Worm (Caenorhabditis elegans) whole organism, L4 larva: Measurements from ENCODE around the gene Y4C6B.2.

Source experiments
- D1046.2 ChIP-seq: fragments of 200-800 bp; sonication (Bioruptor generic); IDR thresholded peaks from 2 replicates; pipeline ENCODE4 v1.3.6; 2022; ENCODE audit warnings: missing genetic modification characterization, missing compliant biosample characterization
- F37D6.2 ChIP-seq: sonication (generic microtip); optimal IDR thresholded peaks from 2 replicates; lab custom pipeline; 2016; ENCODE audit warnings: mild to moderate bottlenecking, missing genetic modification characterization, missing compliant biosample characterization
- Y105C5A.15 ChIP-seq: fragments of 200-800 bp; sonication (Bioruptor generic); IDR thresholded peaks from 2 replicates; pipeline ENCODE4 v1.3.6; 2022; ENCODE audit warnings: missing genetic modification characterization, missing compliant biosample characterization
- Y5F2A.4 ChIP-seq: fragments of 200-800 bp; sonication (Bioruptor generic); optimal IDR thresholded peaks from 2 replicates; lab custom pipeline; 2018; ENCODE audit warnings: mild to moderate bottlenecking, missing genetic modification characterization, missing compliant biosample characterization
- Y75B8A.6 ChIP-seq: fragments of 200-800 bp; sonication (Bioruptor generic); IDR thresholded peaks from 2 replicates; pipeline ENCODE4 v1.3.6; 2022; ENCODE audit warnings: missing genetic modification reagents, missing genetic modification characterization, missing compliant biosample characterization
- ZK337.2 ChIP-seq: fragments of 200-800 bp; sonication (Bioruptor generic); IDR thresholded peaks from 2 replicates; pipeline ENCODE4 v1.3.6; 2022; ENCODE audit warnings: missing genetic modification reagents, missing genetic modification characterization, missing compliant biosample characterization
- ZK546.5 ChIP-seq, 2 experiments: sonication (generic microtip); optimal IDR thresholded peaks; 2 replicates each; lab custom pipeline; 2017; ENCODE audit warnings: missing biosample characterization in 2 of 2, missing genetic modification characterization in 2 of 2
- aha-1 ChIP-seq: fragments of 150-350 bp; peaks from one replicate; lab custom pipeline; 2014; ENCODE audit warnings: missing biosample characterization, missing genetic modification characterization
- aly-2 ChIP-seq: sonication (generic microtip); optimal IDR thresholded peaks from 2 replicates; lab custom pipeline; 2018; ENCODE audit warnings: missing biosample characterization, missing genetic modification characterization
- arid-1 ChIP-seq: fragments of 200-800 bp; sonication (Bioruptor generic); conservative IDR thresholded peaks from 2 replicates; pipeline ENCODE4 v1.3.6; 2022; ENCODE audit warnings: missing genetic modification reagents, missing genetic modification characterization, missing compliant biosample characterization
- ceh-62 ChIP-seq: sonication (generic microtip); optimal IDR thresholded peaks from 2 replicates; lab custom pipeline; 2017; ENCODE audit warnings: missing biosample characterization, missing genetic modification characterization
- ctbp-1 ChIP-seq: fragments of 200-800 bp; sonication (Bioruptor generic); IDR thresholded peaks from 2 replicates; pipeline ENCODE4 v1.3.6; 2022; ENCODE audit warnings: missing genetic modification reagents, missing genetic modification characterization, missing compliant biosample characterization
- daf-16 ChIP-seq, 3 experiments: sonication (generic microtip); optimal IDR thresholded peaks; 2 replicates each; lab custom pipeline; 2016 to 2017; ENCODE audit warnings: missing genetic modification characterization in 3 of 3, missing genetic modification reagents in 3 of 3, mild to moderate bottlenecking in 2 of 3, missing compliant biosample characterization in 2 of 3, missing biosample characterization in 1 of 3, moderate library complexity in 1 of 3
- dmd-6 ChIP-seq: fragments of 200-800 bp; sonication (Bioruptor generic); IDR thresholded peaks from 2 replicates; pipeline ENCODE4 v1.3.6; 2022; ENCODE audit warnings: missing genetic modification reagents, missing genetic modification characterization, missing compliant biosample characterization
- dpl-1 ChIP-seq: fragments of 150-350 bp; optimal IDR thresholded peaks from 2 replicates; lab custom pipeline; 2014; ENCODE audit warnings: missing biosample characterization, missing genetic modification reagents, missing genetic modification characterization
- duxl-1 ChIP-seq: sonication (generic microtip); optimal IDR thresholded peaks from 2 replicates; lab custom pipeline; 2016; ENCODE audit warnings: mild to moderate bottlenecking, missing genetic modification characterization, moderate library complexity, missing compliant biosample characterization; ENCODE audit not compliant: poor library complexity
- dve-1 ChIP-seq: sonication (generic microtip); optimal IDR thresholded peaks from 2 replicates; lab custom pipeline; 2017; ENCODE audit warnings: antibody characterized with exemption, mild to moderate bottlenecking, missing genetic modification characterization, missing compliant biosample characterization; ENCODE audit not compliant: insufficient read depth
- egl-27 ChIP-seq: sonication (generic microtip); optimal IDR thresholded peaks from 3 replicates; lab custom pipeline; 2017; ENCODE audit warnings: missing biosample characterization, missing genetic modification reagents, missing genetic modification characterization
- gei-8 ChIP-seq: fragments of 200-800 bp; sonication (Bioruptor generic); optimal IDR thresholded peaks from 2 replicates; lab custom pipeline; 2018; ENCODE audit warnings: mild to moderate bottlenecking, missing genetic modification characterization, missing compliant biosample characterization
- hlh-11 ChIP-seq: fragments of 200-800 bp; sonication (Bioruptor generic); optimal IDR thresholded peaks from 2 replicates; lab custom pipeline; 2018; ENCODE audit warnings: mild to moderate bottlenecking, missing genetic modification characterization, missing compliant biosample characterization
- hlh-30 ChIP-seq: sonication (generic microtip); optimal IDR thresholded peaks from 2 replicates; lab custom pipeline; 2017; ENCODE audit warnings: antibody characterized with exemption, mild to moderate bottlenecking, missing genetic modification characterization, missing compliant biosample characterization; ENCODE audit not compliant: insufficient read depth
- jun-1 ChIP-seq: fragments of 150-350 bp; optimal IDR thresholded peaks from 2 replicates; lab custom pipeline; 2014; ENCODE audit warnings: missing biosample characterization, missing genetic modification reagents, missing genetic modification characterization
- lim-7 ChIP-seq: fragments of 200-800 bp; sonication (Bioruptor generic); IDR thresholded peaks from 2 replicates; pipeline ENCODE4 v1.3.6; 2022; ENCODE audit warnings: missing genetic modification characterization, missing compliant biosample characterization
- lin-15B ChIP-seq: fragments of 150-350 bp; sonication (generic microtip); optimal IDR thresholded peaks from 3 replicates; lab custom pipeline; 2014; ENCODE audit warnings: missing biosample characterization, missing genetic modification characterization
- lin-29 ChIP-seq: fragments of 200-800 bp; sonication (Bioruptor generic); IDR thresholded peaks from 2 replicates; pipeline ENCODE4 v1.3.6; 2022; ENCODE audit warnings: missing genetic modification reagents, missing genetic modification characterization, missing compliant biosample characterization
- lin-38 ChIP-seq: fragments of 200-800 bp; sonication (Bioruptor generic); IDR thresholded peaks from 2 replicates; pipeline ENCODE4 v1.3.6; 2022; ENCODE audit warnings: missing genetic modification reagents, missing genetic modification characterization, missing compliant biosample characterization
- mdl-1 ChIP-seq, 2 experiments: fragments of 150-350 bp in 1 of 2; sonication (generic microtip) in 1 of 2; optimal IDR thresholded peaks; 2 replicates each; lab custom pipeline; 2014 to 2017; ENCODE audit warnings: missing biosample characterization in 2 of 2, missing genetic modification characterization in 2 of 2
- mdt-29 ChIP-seq: fragments of 200-800 bp; sonication (Bioruptor generic); IDR thresholded peaks from 2 replicates; pipeline ENCODE4 v1.3.6; 2022; ENCODE audit warnings: missing genetic modification reagents, missing genetic modification characterization, missing compliant biosample characterization
- mep-1 ChIP-seq: fragments of 150-350 bp; sonication (generic microtip); optimal IDR thresholded peaks from 3 replicates; lab custom pipeline; 2014; ENCODE audit warnings: missing biosample characterization, missing genetic modification characterization
- nhr-11 ChIP-seq: fragments of 150-350 bp; optimal IDR thresholded peaks from 2 replicates; lab custom pipeline; 2014; ENCODE audit warnings: missing biosample characterization, missing genetic modification characterization
- nhr-28 ChIP-seq: fragments of 150-350 bp; optimal IDR thresholded peaks from 2 replicates; lab custom pipeline; 2014; ENCODE audit warnings: missing biosample characterization, missing genetic modification characterization
- nhr-41 ChIP-seq: fragments of 200-800 bp; sonication (Bioruptor generic); IDR thresholded peaks from 2 replicates; pipeline ENCODE4 v1.3.6; 2022; ENCODE audit warnings: missing genetic modification reagents, missing genetic modification characterization, missing compliant biosample characterization
- nhr-42 ChIP-seq: fragments of 200-800 bp; sonication (Bioruptor generic); IDR thresholded peaks from 2 replicates; pipeline ENCODE4 v1.3.6; 2022; ENCODE audit warnings: missing genetic modification characterization, missing compliant biosample characterization
- nhr-77 ChIP-seq: fragments of 150-350 bp; optimal IDR thresholded peaks from 2 replicates; lab custom pipeline; 2014; ENCODE audit warnings: missing biosample characterization, missing genetic modification characterization
- php-3 ChIP-seq: fragments of 200-800 bp; sonication (Bioruptor generic); IDR thresholded peaks from 2 replicates; pipeline ENCODE4 v1.3.6; 2022; ENCODE audit warnings: missing genetic modification reagents, missing genetic modification characterization, missing compliant biosample characterization
- pqm-1 ChIP-seq: sonication (generic microtip); optimal IDR thresholded peaks from 2 replicates; lab custom pipeline; 2017; ENCODE audit warnings: missing biosample characterization, missing genetic modification characterization
- snpc-1.2 ChIP-seq: fragments of 200-800 bp; sonication (Bioruptor generic); IDR thresholded peaks from 2 replicates; pipeline ENCODE4 v1.3.6; 2022; ENCODE audit warnings: missing genetic modification reagents, missing genetic modification characterization, missing compliant biosample characterization
- tra-1 ChIP-seq: fragments of 200-800 bp; sonication (Bioruptor generic); IDR thresholded peaks from 2 replicates; pipeline ENCODE4 v1.3.6; 2022; ENCODE audit warnings: missing genetic modification reagents, missing genetic modification characterization, missing compliant biosample characterization
- unc-130 ChIP-seq: sonication (generic microtip); optimal IDR thresholded peaks from 2 replicates; lab custom pipeline; 2016; ENCODE audit warnings: missing genetic modification reagents, missing genetic modification characterization, missing compliant biosample characterization
- unc-62 ChIP-seq, 3 experiments: fragments of 150-350 bp in 1 of 3; sonication (generic microtip); optimal IDR thresholded peaks in 2 of 3; peaks in 1 of 3; 1 replicate in 1 of 3; 2 replicates in 2 of 3; lab custom pipeline; 2014 to 2017; ENCODE audit warnings: missing biosample characterization in 3 of 3, missing genetic modification characterization in 3 of 3, missing genetic modification reagents in 3 of 3, missing genotype in 1 of 3
- zip-2 ChIP-seq: fragments of 150-350 bp; optimal IDR thresholded peaks from 2 replicates; lab custom pipeline; 2014; ENCODE audit warnings: missing biosample characterization, missing genetic modification characterization

Gene Y4C6B.2

ce11 chrIV:5370914-5371313 is 31.5 kb downstream of the Y4C6B.2 start (continued):
- TF ChIP-seq gei-8 (GFP tag; lab: Kevin White, UChicago) (no peak), unc-130 (GFP tag; lab: Kevin White, UChicago) (peak; percentile 2), mdl-1 (tag; optimal IDR thresholded peaks at IDR 0.05; lab: Kevin White, UChicago) (no peak), dpl-1 (GFP tag; lab: Kevin White, UChicago) (peak; percentile 33), zip-2 (tag; lab: Kevin White, UChicago) (no peak), snpc-1.2 (GFP tag; lab: Robert Waterston, UW) (peak; percentile 49; the same call in 1 of the 2 replicates), mep-1 (tag; lab: Kevin White, UChicago) (peak; percentile 20)

- peak; percentile 44 for TF ChIP-seq mep-1 (tag; lab: Kevin White, UChicago)
- peak; percentile 8 for TF ChIP-seq pqm-1
- peak; percentile 36 for TF ChIP-seq dve-1 (tag; lab: Kevin White, UChicago)
- no peak for TF ChIP-seq jun-1 (tag; lab: Kevin White, UChicago)
- TF ChIP-seq unc-62 (GFP tag; optimal IDR thresholded peaks at IDR 0.05 in 1 of 2; lab: Kevin White, UChicago): peak in 1 of 2 experiments; percentile 51
- TF ChIP-seq unc-62 (tag; optimal IDR thresholded peaks at IDR 0.05; lab: Kevin White, UChicago): no peak
- no peak for TF ChIP-seq lin-29 (GFP tag; lab: Robert Waterston, UW)
- TF ChIP-seq nhr-11 (tag; lab: Kevin White, UChicago): no peak
- peak; percentile 5; the same call in 1 of the 2 replicates for TF ChIP-seq php-3 (GFP tag; lab: Robert Waterston, UW)
- no peak for TF ChIP-seq daf-16 (GFP tag; optimal IDR thresholded peaks at IDR 0.05; lab: Kevin White, UChicago)
- peak; percentile 61 for TF ChIP-seq daf-16 (tag; optimal IDR thresholded peaks at IDR 0.05; lab: Kevin White, UChicago)
- peak; percentile 14 for TF ChIP-seq nhr-77
- TF ChIP-seq dmd-6 (GFP tag; lab: Robert Waterston, UW): peak; percentile 37
Observed at ce11 chrIV:5374321-5374720, 34.9 kb downstream of the Y4C6B.2 start.

ce11 chrIV:5374946-5375345 is 35.6 kb downstream of the Y4C6B.2 start:
- TF ChIP-seq daf-16 (GFP tag; optimal IDR thresholded peaks at IDR 0.05; lab: Kevin White, UChicago): no peak
- TF ChIP-seq daf-16 (tag; optimal IDR thresholded peaks at IDR 0.05; lab: Kevin White, UChicago): peak; percentile 4
- TF ChIP-seq ZK546.5 (tag; optimal IDR thresholded peaks at IDR 0.05; lab: Kevin White, UChicago): no peak
- peak; percentile 25; the same call in 1 of the 2 replicates for TF ChIP-seq D1046.2 (GFP tag; lab: Robert Waterston, UW)
- peak; percentile 57 for TF ChIP-seq gei-8 (GFP tag; lab: Kevin White, UChicago)
- no peak for TF ChIP-seq ZK337.2
- TF ChIP-seq duxl-1: peak; percentile 31
- peak; percentile 18; the same call in 1 of the 2 replicates for TF ChIP-seq tra-1 (GFP tag; lab: Robert Waterston, UW)
- peak; percentile 53 for TF ChIP-seq aha-1 (tag; lab: Kevin White, UChicago)
- peak; percentile 60; the same call in 1 of the 2 replicates for TF ChIP-seq Y105C5A.15 (GFP tag; lab: Robert Waterston, UW)
- no peak for TF ChIP-seq aly-2 (tag; lab: Kevin White, UChicago)
- no peak for TF ChIP-seq arid-1 (GFP tag; lab: Robert Waterston, UW)
- no peak for TF ChIP-seq nhr-41
- no peak for TF ChIP-seq Y75B8A.6 (GFP tag; lab: Robert Waterston, UW)
- peak; percentile 14; the same call in 1 of the 2 replicates for TF ChIP-seq lim-7 (GFP tag; lab: Robert Waterston, UW)
- TF ChIP-seq lin-29 (GFP tag; lab: Robert Waterston, UW): no peak

ce11 chrIV:5377062-5377461 is 37.7 kb downstream of the Y4C6B.2 start, which contains the start of gene elo-5:
TSS of gene elo-5 (minus strand) at chrIV:5377117.
- no peak for TF ChIP-seq ceh-62
- TF ChIP-seq mdt-29: no peak
- TF ChIP-seq dmd-6 (GFP tag; lab: Robert Waterston, UW): peak; percentile 53
- peak; percentile 63 for TF ChIP-seq hlh-11 (tag; lab: Kevin White, UChicago)
- no peak for TF ChIP-seq nhr-42 (GFP tag; lab: Robert Waterston, UW)
- no peak for TF ChIP-seq mdl-1 (tag; optimal IDR thresholded peaks at IDR 0.05; lab: Kevin White, UChicago)
- no peak for TF ChIP-seq daf-16 (GFP tag; optimal IDR thresholded peaks at IDR 0.05; lab: Kevin White, UChicago)
- TF ChIP-seq daf-16 (tag; optimal IDR thresholded peaks at IDR 0.05; lab: Kevin White, UChicago): peak; percentile 75
- peak; percentile 37 for TF ChIP-seq pqm-1
- TF ChIP-seq F37D6.2 (tag; lab: Kevin White, UChicago): no peak
- TF ChIP-seq Y5F2A.4 (GFP tag; lab: Kevin White, UChicago): no peak
- TF ChIP-seq ctbp-1 (GFP tag; lab: Robert Waterston, UW): no peak
- no peak for TF ChIP-seq Y75B8A.6 (GFP tag; lab: Robert Waterston, UW)
- peak; percentile 35 for TF ChIP-seq dve-1 (tag; lab: Kevin White, UChicago)
- TF ChIP-seq lin-15B (tag; lab: Kevin White, UChicago): no peak
- peak; percentile 25 for TF ChIP-seq hlh-30 (tag; lab: Kevin White, UChicago)
- no peak for TF ChIP-seq egl-27
- no peak for TF ChIP-seq nhr-11 (tag; lab: Kevin White, UChicago)
- TF ChIP-seq lin-38 (GFP tag; lab: Robert Waterston, UW): no peak
- peak; percentile 45 for TF ChIP-seq nhr-28 (tag; lab: Kevin White, UChicago)
- peak; percentile 48 for TF ChIP-seq aha-1 (tag; lab: Kevin White, UChicago)
- no peak for TF ChIP-seq nhr-77
